Fruit fly (Drosophila melanogaster): ENCODE results near the gene Spn28F.

Gene Spn28F

DNA sequence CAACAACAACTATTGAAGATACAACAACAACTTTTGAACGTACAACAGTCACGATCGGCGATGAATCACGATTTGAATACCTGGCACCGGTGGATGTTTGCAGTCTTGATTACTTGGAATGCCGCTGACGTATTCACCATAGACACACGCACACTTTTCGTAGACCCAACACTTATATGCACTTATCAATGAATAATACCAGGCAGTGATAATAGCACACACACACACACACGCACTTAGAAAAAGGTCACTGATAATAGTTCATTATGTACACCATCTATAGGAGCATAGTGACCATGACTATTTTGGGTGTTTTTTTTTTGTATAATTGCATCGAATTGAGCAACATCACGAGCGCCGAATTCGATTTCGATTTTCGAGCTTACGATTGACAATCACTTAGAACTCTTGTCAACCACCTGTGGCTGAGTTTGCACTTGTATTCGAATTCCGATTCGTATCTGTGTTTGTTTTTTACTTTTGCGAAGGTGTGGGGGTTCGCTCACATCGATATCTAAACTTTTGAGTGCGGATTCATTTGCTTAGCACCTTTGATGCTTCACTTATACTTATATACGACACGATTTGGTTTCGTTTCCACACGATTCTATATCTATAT lies 2.5 kb downstream of the Spn28F start:
- TF ChIP-seq OdsH (GFP tag; optimal IDR thresholded peaks at IDR 0.05): peak; percentile 27
- no peak for TF ChIP-seq ey (GFP tag; optimal IDR thresholded peaks at IDR 0.05)
- TF ChIP-seq h (GFP tag; optimal IDR thresholded peaks at IDR 0.05): peak; percentile 24
- no peak for TF ChIP-seq psq (GFP tag; optimal IDR thresholded peaks at IDR 0.05)

DNA sequence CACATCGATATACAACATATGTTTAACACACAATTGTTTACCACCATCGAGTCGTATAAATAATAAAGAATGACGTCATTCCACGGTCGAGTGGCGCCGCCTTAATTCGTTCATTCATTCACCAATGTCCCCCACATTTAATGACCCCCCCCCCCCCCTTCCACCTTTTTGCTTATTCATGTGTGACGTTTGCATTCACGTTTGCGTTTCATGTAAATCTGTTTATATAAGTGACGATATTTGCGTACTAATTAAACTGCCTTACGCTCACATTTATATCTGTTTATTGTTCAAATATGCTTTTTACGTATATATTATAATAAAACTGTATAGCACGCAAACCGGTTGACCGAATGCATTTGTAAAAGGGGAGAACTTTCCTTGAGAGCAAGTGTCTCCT lies 8.0 kb downstream of the Spn28F start:
- TF ChIP-seq h (GFP tag; optimal IDR thresholded peaks at IDR 0.05) (peak; percentile 21), OdsH (GFP tag; optimal IDR thresholded peaks at IDR 0.05) (peak; percentile 15), Hr83 (GFP tag; optimal IDR thresholded peaks at IDR 0.05; ENCODE audit: poor library complexity, severe bottlenecking) (peak; percentile 20), rgr (GFP tag; optimal IDR thresholded peaks at IDR 0.05) (peak; percentile 50), HLH106 (tag; optimal IDR thresholded peaks at IDR 0.05) (no peak), dl (GFP tag; optimal IDR thresholded peaks at IDR 0.05; ENCODE audit: insufficient read depth in 1 of 2, partially characterized antibody in 2 of 2) (no peak), ey (GFP tag; optimal IDR thresholded peaks at IDR 0.05) (no peak), woc (GFP tag; optimal IDR thresholded peaks at IDR 0.05) (no peak), br (GFP tag; optimal IDR thresholded peaks at IDR 0.05) (peak; percentile 42), Jra (GFP tag; optimal IDR thresholded peaks at IDR 0.05) (no peak), Sp1 (GFP tag; optimal IDR thresholded peaks at IDR 0.05) (peak; percentile 28), Rel (GFP tag; optimal IDR thresholded peaks at IDR 0.05) (no peak), Rel (tag; optimal IDR thresholded peaks at IDR 0.05) (peak; percentile 15), fru (GFP tag; optimal IDR thresholded peaks at IDR 0.05) (no peak), dsf (GFP tag; optimal IDR thresholded peaks at IDR 0.05; ENCODE audit: borderline replicate concordance) (no peak), CrebA (GFP tag; optimal IDR thresholded peaks at IDR 0.05; ENCODE audit: borderline replicate concordance) (no peak), psq (GFP tag; optimal IDR thresholded peaks at IDR 0.05) (no peak), Myc (optimal IDR thresholded peaks at IDR 0.05) (no peak), Mio (GFP tag; optimal IDR thresholded peaks at IDR 0.05) (no peak), CG9705 (GFP tag; optimal IDR thresholded peaks at IDR 0.05) (peak; percentile 16), Hnf4 (GFP tag; optimal IDR thresholded peaks at IDR 0.05) (peak; percentile 27), jim (GFP tag; optimal IDR thresholded peaks at IDR 0.05) (no peak), lola (GFP tag; optimal IDR thresholded peaks at IDR 0.05) (no peak), Vsx2 (GFP tag; optimal IDR thresholded peaks at IDR 0.05; ENCODE audit: partially characterized antibody) (no peak), CG32264 (GFP tag; optimal IDR thresholded peaks at IDR 0.05) (no peak), Hr78 (GFP tag; optimal IDR thresholded peaks at IDR 0.05) (no peak), foxo (GFP tag; optimal IDR thresholded peaks at IDR 0.05) (no peak), tai (GFP tag; optimal IDR thresholded peaks at IDR 0.05) (no peak), Dif (GFP tag; optimal IDR thresholded peaks at IDR 0.05; ENCODE audit: partially characterized antibody) (no peak)

DNA sequence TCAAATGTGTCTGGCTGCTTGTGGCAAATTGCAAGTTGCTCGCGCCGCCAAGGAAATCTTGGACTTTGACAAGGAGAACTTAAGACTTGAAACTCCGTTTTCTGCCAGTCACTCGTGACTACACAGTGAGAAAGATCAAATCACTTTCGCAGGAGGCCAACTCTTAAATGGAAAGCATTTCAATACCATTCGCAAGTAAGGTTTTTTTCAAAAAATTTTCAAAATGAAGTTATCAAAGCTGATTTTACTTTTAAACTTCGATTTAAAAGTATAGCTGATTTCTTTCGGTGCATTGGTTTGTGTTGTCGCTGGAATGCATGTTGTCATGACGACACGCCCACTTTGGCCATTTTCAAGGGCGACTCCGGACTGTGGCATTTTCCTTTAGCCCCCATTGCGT lies 9.2 kb downstream of the Spn28F start:
- TF ChIP-seq br (GFP tag; optimal IDR thresholded peaks at IDR 0.05) (peak; percentile 41), Abd-B (GFP tag; optimal IDR thresholded peaks at IDR 0.05) (no peak), rgr (GFP tag; optimal IDR thresholded peaks at IDR 0.05) (peak; percentile 42), Jra (GFP tag; optimal IDR thresholded peaks at IDR 0.05) (no peak), jim (GFP tag; optimal IDR thresholded peaks at IDR 0.05) (no peak), Rel (GFP tag; optimal IDR thresholded peaks at IDR 0.05) (no peak), Rel (tag; optimal IDR thresholded peaks at IDR 0.05) (no peak), foxo (GFP tag; optimal IDR thresholded peaks at IDR 0.05) (peak in 1 of 2 experiments; percentile 34), h (GFP tag; optimal IDR thresholded peaks at IDR 0.05) (peak; percentile 37), Dif (GFP tag; optimal IDR thresholded peaks at IDR 0.05; ENCODE audit: partially characterized antibody) (no peak), N (GFP tag; optimal IDR thresholded peaks at IDR 0.05) (no peak), Hnf4 (GFP tag; optimal IDR thresholded peaks at IDR 0.05) (peak; percentile 37), HLH106 (tag; optimal IDR thresholded peaks at IDR 0.05) (peak; percentile 14), Myc (optimal IDR thresholded peaks at IDR 0.05) (no peak), ey (GFP tag; optimal IDR thresholded peaks at IDR 0.05) (peak; percentile 42), Hr78 (GFP tag; optimal IDR thresholded peaks at IDR 0.05) (no peak), psq (GFP tag; optimal IDR thresholded peaks at IDR 0.05) (peak; percentile 3), Mio (GFP tag; optimal IDR thresholded peaks at IDR 0.05) (no peak), Sp1 (GFP tag; optimal IDR thresholded peaks at IDR 0.05) (no peak), fru (GFP tag; optimal IDR thresholded peaks at IDR 0.05) (peak; percentile 43), sv (GFP tag; optimal IDR thresholded peaks at IDR 0.05) (no peak)

DNA sequence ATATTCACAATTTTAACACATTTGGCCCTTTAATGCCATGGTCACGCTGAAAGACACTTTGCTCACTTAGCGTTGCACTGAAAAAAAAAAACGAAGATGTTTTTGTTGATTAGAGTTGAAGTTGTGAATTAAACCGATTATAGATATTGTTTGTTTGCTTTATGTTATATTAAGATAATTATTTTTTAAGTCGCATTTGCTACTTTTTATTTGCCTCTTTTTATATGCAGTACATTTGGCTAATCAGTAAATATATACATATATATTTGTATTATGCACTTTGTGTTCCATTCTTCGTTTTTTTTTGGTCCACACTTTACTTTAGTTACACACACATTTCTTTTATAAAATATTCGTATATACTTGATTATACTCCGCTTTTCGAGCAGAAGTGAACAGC lies 11.3 kb downstream of the Spn28F start:
- TF ChIP-seq GATAd (GFP tag; optimal IDR thresholded peaks at IDR 0.05): no peak
- peak; percentile 5 for TF ChIP-seq OdsH (GFP tag; optimal IDR thresholded peaks at IDR 0.05)
- no peak for TF ChIP-seq dmrt93B (GFP tag; optimal IDR thresholded peaks at IDR 0.05)
- no peak for TF ChIP-seq sage (GFP tag; optimal IDR thresholded peaks at IDR 0.05)
- no peak for TF ChIP-seq br (GFP tag; optimal IDR thresholded peaks at IDR 0.05)
